Worm (Caenorhabditis elegans) whole organism, early embryonic: ENCODE data around the gene ppat-1.
A peak's percentile ranks its signal among the peaks of the same experiment; 100 is the strongest.

Source experiments
- B0310.2 ChIP-seq: sonication (generic microtip); optimal IDR thresholded peaks from 2 replicates; lab custom pipeline; 2016; ENCODE audit warnings: mild to moderate bottlenecking, missing genetic modification characterization, missing compliant biosample characterization
- F13C5.2 ChIP-seq: sonication (generic microtip); optimal IDR thresholded peaks from 2 replicates; lab custom pipeline; 2017; ENCODE audit warnings: mild to moderate bottlenecking, missing genetic modification characterization, inconsistent platforms, missing compliant biosample characterization
- aly-1 ChIP-seq: sonication (generic microtip); optimal IDR thresholded peaks from 2 replicates; lab custom pipeline; 2016; ENCODE audit warnings: missing genetic modification characterization, missing compliant biosample characterization
- ama-1 ChIP-seq: fragments of 150-350 bp; optimal IDR thresholded peaks from 2 replicates; lab custom pipeline; 2014
- ceh-13 ChIP-seq: fragments of 200-800 bp; sonication (Bioruptor generic); optimal IDR thresholded peaks from 2 replicates; lab custom pipeline; 2018; ENCODE audit warnings: mild to moderate bottlenecking, missing genetic modification characterization, missing compliant biosample characterization
- ceh-36 ChIP-seq: sonication (generic microtip); optimal IDR thresholded peaks from 2 replicates; lab custom pipeline; 2016; ENCODE audit warnings: missing genetic modification characterization, inconsistent platforms, missing compliant biosample characterization
- ets-7 ChIP-seq: sonication (generic microtip); optimal IDR thresholded peaks from 2 replicates; lab custom pipeline; 2016; ENCODE audit warnings: missing genotype, missing genetic modification characterization, missing compliant biosample characterization
- flt-1 ChIP-seq: fragments of 200-800 bp; sonication (Bioruptor generic); IDR thresholded peaks from 2 replicates; pipeline ENCODE4 v1.3.6; 2022; ENCODE audit warnings: missing genetic modification characterization, missing compliant biosample characterization
- hmbx-1 ChIP-seq: sonication (generic microtip); optimal IDR thresholded peaks from 2 replicates; lab custom pipeline; 2016; ENCODE audit warnings: mild to moderate bottlenecking, missing genetic modification characterization, missing compliant biosample characterization
- hmg-4 ChIP-seq: fragments of 200-800 bp; sonication (Bioruptor generic); optimal IDR thresholded peaks from 2 replicates; lab custom pipeline; 2018; ENCODE audit warnings: mild to moderate bottlenecking, missing genetic modification characterization, missing compliant biosample characterization
- hnd-1 ChIP-seq: sonication (generic microtip); optimal IDR thresholded peaks from 2 replicates; lab custom pipeline; 2016; ENCODE audit warnings: missing genetic modification characterization, missing compliant biosample characterization
- pes-1 ChIP-seq: fragments of 200-800 bp; sonication (Bioruptor generic); IDR thresholded peaks from 2 replicates; pipeline ENCODE4 v1.3.6; 2022; ENCODE audit warnings: missing genetic modification reagents, missing genetic modification characterization, missing compliant biosample characterization
- scrt-1 ChIP-seq: fragments of 200-800 bp; sonication (Bioruptor generic); IDR thresholded peaks from 2 replicates; pipeline ENCODE4 v1.3.6; 2022; ENCODE audit warnings: missing genetic modification characterization, missing compliant biosample characterization
- sea-1 ChIP-seq: fragments of 200-800 bp; sonication (Bioruptor generic); conservative IDR thresholded peaks from 2 replicates; pipeline ENCODE4 v1.3.6; 2022; ENCODE audit warnings: missing genetic modification characterization, missing compliant biosample characterization
- tbx-11 ChIP-seq: fragments of 200-800 bp; sonication (Bioruptor generic); IDR thresholded peaks from 2 replicates; pipeline ENCODE4 v1.3.6; 2022; ENCODE audit warnings: missing genetic modification characterization, missing compliant biosample characterization
- tbx-37 ChIP-seq: fragments of 200-800 bp; sonication (Bioruptor generic); conservative IDR thresholded peaks from 2 replicates; pipeline ENCODE4 v1.3.6; 2022; ENCODE audit warnings: missing genetic modification reagents, missing genetic modification characterization, missing compliant biosample characterization
- tra-4 ChIP-seq: sonication (generic microtip); optimal IDR thresholded peaks from 2 replicates; lab custom pipeline; 2017; ENCODE audit warnings: missing genetic modification characterization, missing compliant biosample characterization

ppat-1 gene

DNA sequence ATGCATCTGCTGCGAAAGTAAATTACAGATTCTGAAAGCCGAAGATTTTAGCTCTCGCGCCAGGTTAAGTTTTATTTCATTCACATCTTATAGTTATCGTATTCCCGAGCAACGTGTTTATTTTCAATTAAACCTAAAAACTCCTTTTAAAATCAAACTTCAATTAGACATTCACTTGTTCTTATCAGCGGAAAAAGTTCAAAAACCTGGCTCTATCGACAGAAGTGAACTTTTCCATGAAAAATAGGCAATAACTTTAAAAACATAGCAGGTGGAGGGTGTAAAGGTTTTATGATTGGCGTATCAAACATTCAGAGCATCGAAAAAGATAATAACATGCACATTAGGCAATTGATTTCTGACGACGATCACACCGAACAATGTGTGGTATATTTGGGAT is at the start of gene ppat-1:
ppat-1 (plus strand) TSS at position 316 of the 400 bp plus-strand sequence.
- no peak for TF ChIP-seq hmbx-1 (tag; lab: Kevin White, UChicago)

DNA sequence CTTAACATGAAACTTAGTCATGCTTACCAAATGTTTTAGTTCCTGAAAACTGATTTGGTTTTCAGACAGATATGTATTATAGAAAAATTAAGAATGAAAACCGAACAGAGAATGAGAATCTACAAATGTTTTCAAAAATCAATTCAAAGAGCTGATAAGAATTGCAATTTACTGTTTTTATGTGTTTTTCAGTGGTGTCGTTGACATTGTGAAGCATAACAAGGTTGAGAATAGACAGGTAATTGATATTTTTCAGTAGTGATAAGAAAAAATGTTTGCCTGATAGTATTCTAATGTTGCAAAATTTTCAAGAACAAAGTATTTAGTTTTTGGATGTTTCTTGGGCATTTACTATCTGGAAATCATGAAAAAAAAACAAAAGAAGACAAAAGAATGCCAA is 45.8 kb upstream of the ppat-1 start, which contains the start of gene pfas-1:
pfas-1 (minus strand) TSS at position 49 of the 400 bp plus-strand sequence.
- TF ChIP-seq ets-7 (tag; lab: Kevin White, UChicago) (no peak), tra-4 (tag; lab: Kevin White, UChicago) (no peak), ama-1 (no peak), tbx-11 (GFP tag; lab: Robert Waterston, UW) (no peak), hmg-4 (GFP tag; lab: Kevin White, UChicago) (no peak), sea-1 (GFP tag; lab: Robert Waterston, UW) (no peak), hmbx-1 (tag; lab: Kevin White, UChicago) (no peak), ceh-13 (GFP tag; lab: Kevin White, UChicago) (no peak), ceh-36 (tag; lab: Kevin White, UChicago) (no peak), flt-1 (GFP tag; lab: Robert Waterston, UW) (no peak), aly-1 (no peak), B0310.2 (no peak), F13C5.2 (no peak), pes-1 (GFP tag; lab: Robert Waterston, UW) (no peak), scrt-1 (GFP tag; lab: Robert Waterston, UW) (no peak), tbx-37 (GFP tag; lab: Robert Waterston, UW) (no peak), hnd-1 (tag; lab: Kevin White, UChicago) (no peak)

DNA sequence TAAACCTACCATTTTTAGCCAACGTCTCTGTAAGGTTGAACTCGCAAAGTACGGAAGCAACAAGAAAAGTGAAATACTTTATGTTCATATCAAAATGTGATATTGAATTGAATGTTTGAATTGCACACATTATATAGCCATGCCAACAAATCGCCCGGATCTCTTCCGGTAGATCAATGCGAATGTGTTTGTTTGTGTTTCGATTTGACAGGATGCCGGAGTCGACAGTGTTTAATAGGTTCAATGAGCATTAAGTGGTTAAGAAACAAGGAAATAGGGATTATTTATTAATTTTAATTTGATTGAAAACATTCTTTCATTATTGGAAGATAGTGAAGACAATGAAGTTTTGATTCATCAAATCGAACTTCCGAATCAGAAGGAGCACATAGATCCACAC is 42.8 kb upstream of the ppat-1 start, which contains the start of gene pqn-29:
pqn-29 (minus strand) TSS at position 101 of the 400 bp plus-strand sequence.
- no peak for TF ChIP-seq flt-1 (GFP tag; lab: Robert Waterston, UW)
- no peak for TF ChIP-seq tbx-37 (GFP tag; lab: Robert Waterston, UW)
- no peak for TF ChIP-seq tbx-11 (GFP tag; lab: Robert Waterston, UW)
- TF ChIP-seq pes-1 (GFP tag; lab: Robert Waterston, UW), result no peak
- TF ChIP-seq hmbx-1 (tag; lab: Kevin White, UChicago), result no peak
- TF ChIP-seq F13C5.2, result no peak

ce11 chrIII:4647341-4647740 is 41.7 kb upstream of the ppat-1 start:
- TF ChIP-seq flt-1 (GFP tag; lab: Robert Waterston, UW) (no peak), ceh-13 (GFP tag; lab: Kevin White, UChicago) (no peak), hnd-1 (tag; lab: Kevin White, UChicago) (no peak), ets-7 (tag; lab: Kevin White, UChicago) (no peak), aly-1 (no peak), hmbx-1 (tag; lab: Kevin White, UChicago) (no peak), hmg-4 (GFP tag; lab: Kevin White, UChicago) (no peak), ceh-36 (tag; lab: Kevin White, UChicago) (no peak), tra-4 (tag; lab: Kevin White, UChicago) (no peak), tbx-11 (GFP tag; lab: Robert Waterston, UW) (no peak), ama-1 (no peak), F13C5.2 (no peak), B0310.2 (no peak), scrt-1 (GFP tag; lab: Robert Waterston, UW) (no peak), sea-1 (GFP tag; lab: Robert Waterston, UW) (no peak), pes-1 (GFP tag; lab: Robert Waterston, UW) (no peak)

DNA sequence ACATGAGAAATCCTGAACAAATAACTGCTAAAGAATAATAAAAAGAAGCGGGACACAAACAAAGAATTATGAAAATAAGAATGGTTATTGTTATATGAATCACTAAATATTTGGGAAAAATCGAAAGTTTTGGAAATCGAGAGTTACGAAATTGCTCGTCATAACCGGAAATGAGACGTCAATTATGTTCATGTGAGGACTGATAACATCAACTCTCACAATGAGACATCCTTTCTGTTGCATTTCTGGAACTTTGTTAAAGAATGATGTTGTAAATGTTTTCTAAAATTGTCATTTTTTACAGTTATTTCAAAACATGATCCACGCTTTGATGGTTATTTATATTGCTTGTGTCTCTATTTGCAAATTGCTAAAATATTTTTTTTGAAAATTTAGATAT is 41.2 kb upstream of the ppat-1 start, which contains the start of gene T23F11.6:
T23F11.6 (minus strand) TSS at position 45 of the 400 bp plus-strand sequence.
- TF ChIP-seq flt-1 (GFP tag; lab: Robert Waterston, UW) (no peak), tbx-11 (GFP tag; lab: Robert Waterston, UW) (no peak), hmbx-1 (tag; lab: Kevin White, UChicago) (no peak), hnd-1 (tag; lab: Kevin White, UChicago) (no peak), ceh-36 (tag; lab: Kevin White, UChicago) (no peak), sea-1 (GFP tag; lab: Robert Waterston, UW) (no peak), tbx-37 (GFP tag; lab: Robert Waterston, UW) (no peak), ets-7 (tag; lab: Kevin White, UChicago) (no peak), ceh-13 (GFP tag; lab: Kevin White, UChicago) (no peak), B0310.2 (no peak), tra-4 (tag; lab: Kevin White, UChicago) (no peak), ama-1 (no peak), scrt-1 (GFP tag; lab: Robert Waterston, UW) (no peak), pes-1 (GFP tag; lab: Robert Waterston, UW) (no peak), aly-1 (no peak), hmg-4 (GFP tag; lab: Kevin White, UChicago) (no peak), F13C5.2 (no peak)

DNA sequence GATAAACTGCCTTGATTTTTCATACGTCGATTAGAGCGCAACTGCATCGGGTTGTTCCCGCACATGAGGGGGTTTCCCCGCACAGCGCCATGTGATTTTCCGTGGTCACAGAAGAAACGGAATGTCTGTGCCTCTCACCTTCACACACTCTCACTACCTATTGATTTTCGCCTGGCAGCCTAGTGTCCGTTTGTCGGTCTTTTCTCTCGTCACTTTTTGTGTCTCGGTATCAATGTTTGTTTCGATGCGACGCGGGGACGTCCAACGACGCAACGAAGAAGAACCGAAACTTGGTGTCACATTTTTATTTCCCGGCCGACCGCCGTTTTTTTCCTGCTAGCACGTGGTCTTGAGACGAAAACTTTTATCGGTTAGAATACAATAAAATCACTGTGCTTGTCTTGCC is 39.7 kb upstream of the ppat-1 start:
- TF ChIP-seq F13C5.2, result peak; percentile 63
- 0 out of 2 replicates have a peak, but pooled peaks have one; percentile 4 for TF ChIP-seq flt-1 (GFP tag; lab: Robert Waterston, UW)
- peak; percentile 57 for TF ChIP-seq hmg-4 (GFP tag; lab: Kevin White, UChicago)
- no peak for TF ChIP-seq ama-1

- TF ChIP-seq ceh-36 (tag; lab: Kevin White, UChicago) (no peak), scrt-1 (GFP tag; lab: Robert Waterston, UW) (no peak), hmbx-1 (tag; lab: Kevin White, UChicago) (no peak)
These were observed 39.1 kb upstream of the ppat-1 start, which contains the start of gene ppm-2 for ce11 chrIII:4649811-4650544. Gene ppm-2, plus strand, starts transcription at chrIII:4650494.
